Fruit fly (Drosophila melanogaster) whole organism, embryonic: ENCODE results near the gene CG14005.

Source experiments
- BEAF-32 ChIP-seq: fragments of 200-800 bp; sonication (Bioruptor generic); optimal IDR thresholded peaks from 3 replicates; lab custom pipeline; 2017; ENCODE audit warnings: missing biosample characterization, missing genetic modification characterization, mild to moderate bottlenecking, moderate library complexity, missing genetic modification reagents
- CG10321 ChIP-seq: fragments of 200-800 bp; sonication (Bioruptor generic); IDR thresholded peaks from 2 replicates; pipeline ENCODE4 v1.3.6; 2022; ENCODE audit warnings: missing biosample characterization, missing genetic modification characterization
- CG10431 ChIP-seq: fragments of 200-800 bp; sonication (Bioruptor generic); optimal IDR thresholded peaks from 3 replicates; lab custom pipeline; 2018; ENCODE audit warnings: missing biosample characterization, mild to moderate bottlenecking, missing genetic modification characterization
- CG11456 ChIP-seq: fragments of 200-800 bp; sonication (Bioruptor generic); IDR thresholded peaks from 3 replicates; pipeline ENCODE4 v1.3.6; 2022; ENCODE audit warnings: missing biosample characterization, missing genetic modification characterization
- CG1233 ChIP-seq: fragments of 200-800 bp; sonication (Bioruptor generic); optimal IDR thresholded peaks from 4 replicates; lab custom pipeline; 2018; ENCODE audit warnings: missing biosample characterization, mild to moderate bottlenecking, missing genetic modification characterization
- CG12942 ChIP-seq: fragments of 200-800 bp; sonication (Bioruptor generic); optimal IDR thresholded peaks from 3 replicates; lab custom pipeline; 2016; ENCODE audit warnings: missing biosample characterization, missing genetic modification characterization
- CG14014 ChIP-seq: fragments of 200-800 bp; sonication (Bioruptor generic); IDR thresholded peaks from 2 replicates; pipeline ENCODE4 v1.3.6; 2022; ENCODE audit warnings: missing biosample characterization, missing genetic modification characterization
- CG2120 ChIP-seq: fragments of 200-800 bp; sonication (Bioruptor generic); optimal IDR thresholded peaks from 3 replicates; lab custom pipeline; 2016; ENCODE audit warnings: missing biosample characterization, missing genetic modification characterization
- CG30020 ChIP-seq: fragments of 200-800 bp; optimal IDR thresholded peaks from 2 replicates; lab custom pipeline; 2019; ENCODE audit warnings: missing biosample characterization, mild to moderate bottlenecking, missing genetic modification characterization, moderate library complexity
- CG3065 ChIP-seq: fragments of 200-800 bp; sonication (Bioruptor generic); optimal IDR thresholded peaks from 2 replicates; lab custom pipeline; 2016; ENCODE audit warnings: missing biosample characterization, missing genetic modification characterization
- CG31441 ChIP-seq: fragments of 200-800 bp; sonication (Bioruptor generic); IDR thresholded peaks from 2 replicates; pipeline ENCODE4 v1.3.6; 2022; ENCODE audit warnings: missing biosample characterization, missing genetic modification characterization
- CG3995 ChIP-seq: fragments of 200-800 bp; sonication (Bioruptor generic); optimal IDR thresholded peaks from 3 replicates; lab custom pipeline; 2016; ENCODE audit warnings: missing biosample characterization, missing genetic modification characterization
- CG7786 ChIP-seq: fragments of 200-800 bp; sonication (Bioruptor generic); optimal IDR thresholded peaks from 2 replicates; lab custom pipeline; 2016; ENCODE audit warnings: missing biosample characterization, missing genetic modification characterization
- CG9817 ChIP-seq: fragments of 200-800 bp; sonication (Bioruptor generic); optimal IDR thresholded peaks from 2 replicates; lab custom pipeline; 2018; ENCODE audit warnings: missing biosample characterization, mild to moderate bottlenecking, missing genetic modification characterization, moderate library complexity
- Chrac-16 ChIP-seq: fragments of 200-800 bp; sonication (Bioruptor generic); optimal IDR thresholded peaks from 3 replicates; lab custom pipeline; 2016; ENCODE audit warnings: missing biosample characterization, missing genetic modification characterization
- D19B ChIP-seq: fragments of 200-800 bp; sonication (Bioruptor generic); optimal IDR thresholded peaks from 2 replicates; lab custom pipeline; 2017; ENCODE audit warnings: missing biosample characterization, mild to moderate bottlenecking, missing genetic modification characterization
- Dad ChIP-seq: fragments of 200-800 bp; sonication (Bioruptor generic); optimal IDR thresholded peaks from 3 replicates; lab custom pipeline; 2016; ENCODE audit warnings: missing biosample characterization, missing genetic modification characterization
- Dip2 ChIP-seq: fragments of 200-800 bp; sonication (Bioruptor generic); IDR thresholded peaks from 2 replicates; pipeline ENCODE4 v1.3.6; 2022; ENCODE audit warnings: missing biosample characterization, missing genetic modification characterization
- GATAe ChIP-seq: fragments of 200-800 bp; sonication (Bioruptor generic); conservative IDR thresholded peaks from 2 replicates; pipeline ENCODE4 v1.3.6; 2022; ENCODE audit warnings: missing biosample characterization, missing genetic modification characterization
- Lhr ChIP-seq: fragments of 200-800 bp; sonication (Bioruptor generic); optimal IDR thresholded peaks from 3 replicates; lab custom pipeline; 2017; ENCODE audit warnings: mild to moderate bottlenecking, missing biosample characterization, missing genetic modification reagents, missing genetic modification characterization
- NC2β ChIP-seq: fragments of 200-800 bp; sonication (Bioruptor generic); optimal IDR thresholded peaks from 2 replicates; lab custom pipeline; 2016; ENCODE audit warnings: missing biosample characterization, missing genetic modification characterization
- Oaz ChIP-seq: fragments of 200-800 bp; sonication (Bioruptor generic); IDR thresholded peaks from 2 replicates; pipeline ENCODE4 v1.3.6; 2022; ENCODE audit warnings: missing biosample characterization, missing genetic modification characterization
- Ptx1 ChIP-seq: fragments of 200-800 bp; sonication (Bioruptor generic); IDR thresholded peaks from 2 replicates; pipeline ENCODE4 v1.3.6; 2022; ENCODE audit warnings: missing biosample characterization, missing genetic modification characterization
- ap ChIP-seq: fragments of 200-800 bp; sonication (Bioruptor generic); IDR thresholded peaks from 2 replicates; pipeline ENCODE4 v1.3.6; 2022; ENCODE audit warnings: missing biosample characterization, missing genetic modification characterization
- bowl ChIP-seq: fragments of 200-800 bp; sonication (Bioruptor generic); IDR thresholded peaks from 2 replicates; pipeline ENCODE4 v1.3.6; 2022; ENCODE audit warnings: missing biosample characterization, missing genetic modification characterization
- chinmo ChIP-seq: fragments of 200-800 bp; sonication (Bioruptor generic); IDR thresholded peaks from 4 replicates; pipeline ENCODE4 v1.3.6; 2022; ENCODE audit warnings: missing biosample characterization, missing genetic modification characterization; ENCODE audit not compliant: partially characterized antibody
- ftz-f1 ChIP-seq: fragments of 200-800 bp; sonication (Bioruptor generic); optimal IDR thresholded peaks from 2 replicates; lab custom pipeline; 2016; ENCODE audit warnings: missing biosample characterization, missing genetic modification characterization
- gem ChIP-seq: fragments of 200-800 bp; sonication (Bioruptor generic); optimal IDR thresholded peaks from 2 replicates; lab custom pipeline; 2019; ENCODE audit warnings: missing biosample characterization, mild to moderate bottlenecking, missing genetic modification characterization, moderate library complexity
- her ChIP-seq: fragments of 200-800 bp; sonication (Bioruptor generic); optimal IDR thresholded peaks from 2 replicates; lab custom pipeline; 2016; ENCODE audit warnings: missing biosample characterization, missing genetic modification characterization
- hth ChIP-seq: fragments of >200 bp; optimal IDR thresholded peaks from 2 replicates; lab custom pipeline; 2017; ENCODE audit warnings: inconsistent platforms
- inv ChIP-seq: fragments of 200-800 bp; sonication (Bioruptor generic); IDR thresholded peaks from 2 replicates; pipeline ENCODE4 v1.3.6; 2022; ENCODE audit warnings: missing biosample characterization, missing genetic modification characterization; ENCODE audit not compliant: partially characterized antibody
- jigr1 ChIP-seq: fragments of 200-800 bp; sonication (Bioruptor generic); IDR thresholded peaks from 3 replicates; pipeline ENCODE4 v1.3.6; 2022; ENCODE audit warnings: missing biosample characterization, missing genetic modification characterization
- lab ChIP-seq: fragments of 200-800 bp; sonication (Bioruptor generic); optimal IDR thresholded peaks from 3 replicates; lab custom pipeline; 2017; ENCODE audit warnings: missing biosample characterization, missing genetic modification characterization, mild to moderate bottlenecking, moderate library complexity, missing genetic modification reagents
- org-1 ChIP-seq: fragments of 200-800 bp; sonication (Bioruptor generic); optimal IDR thresholded peaks from 2 replicates; lab custom pipeline; 2017; ENCODE audit warnings: missing biosample characterization, missing genetic modification characterization
- pita ChIP-seq: fragments of 200-800 bp; sonication (Bioruptor generic); optimal IDR thresholded peaks from 2 replicates; lab custom pipeline; 2017; ENCODE audit warnings: missing biosample characterization, mild to moderate bottlenecking, missing genetic modification characterization
- pum ChIP-seq: fragments of 200-800 bp; sonication (Bioruptor generic); optimal IDR thresholded peaks from 2 replicates; lab custom pipeline; 2016; ENCODE audit warnings: missing biosample characterization, missing genetic modification characterization
- ranshi ChIP-seq: fragments of 200-800 bp; sonication (Bioruptor generic); IDR thresholded peaks from 2 replicates; pipeline ENCODE4 v1.3.6; 2022; ENCODE audit warnings: missing biosample characterization, missing genetic modification characterization
- repo ChIP-seq: fragments of 200-800 bp; sonication (Bioruptor generic); optimal IDR thresholded peaks from 2 replicates; lab custom pipeline; 2016; ENCODE audit warnings: missing biosample characterization, missing genetic modification characterization
- sc ChIP-seq, 3 experiments: fragments of >200 bp in 2 of 3; fragments of 200-800 bp in 1 of 3; sonication (Bioruptor generic) in 1 of 3; optimal IDR thresholded peaks; 2 replicates in 2 of 3; 3 replicates in 1 of 3; lab custom pipeline; 2017; ENCODE audit warnings: mild to moderate bottlenecking in 1 of 3, missing biosample characterization in 1 of 3, missing genetic modification characterization in 1 of 3, missing genetic modification reagents in 1 of 3
- sens ChIP-seq: fragments of 200-800 bp; sonication (Bioruptor generic); peaks from one replicate; lab custom pipeline; 2016; ENCODE audit warnings: missing biosample characterization, missing genetic modification characterization
- sna ChIP-seq: fragments of 200-800 bp; sonication (Bioruptor generic); IDR thresholded peaks from 2 replicates; pipeline ENCODE4 v1.3.6; 2022; ENCODE audit warnings: missing biosample characterization, missing genetic modification characterization; ENCODE audit not compliant: partially characterized antibody
- sr ChIP-seq: fragments of 200-800 bp; sonication (Bioruptor generic); IDR thresholded peaks from 3 replicates; pipeline ENCODE4 v1.3.6; 2022; ENCODE audit warnings: missing biosample characterization, missing genetic modification characterization
- tin ChIP-seq: fragments of 200-800 bp; sonication (Bioruptor generic); optimal IDR thresholded peaks from 3 replicates; lab custom pipeline; 2016; ENCODE audit warnings: missing biosample characterization, missing genetic modification characterization
- twi ChIP-seq: fragments of 200-800 bp; optimal IDR thresholded peaks from 2 replicates; lab custom pipeline; 2019; ENCODE audit warnings: missing biosample characterization, mild to moderate bottlenecking, missing genetic modification characterization, moderate library complexity
- unc-4 ChIP-seq: fragments of 200-800 bp; sonication (Bioruptor generic); IDR thresholded peaks from 2 replicates; pipeline ENCODE4 v1.3.6; 2022; ENCODE audit warnings: missing biosample characterization, missing genetic modification characterization; ENCODE audit not compliant: partially characterized antibody

The CG14005 gene

dm6 chr2L:5800388-5800748 lies 1.4 kb downstream of the CG14005 start (continued):
- TF ChIP-seq Lhr (peak; percentile 64), CG3065 (GFP tag; lab: Kevin White, UChicago) (no peak), CG31441 (GFP tag; lab: Robert Waterston, UW) (0 out of 2 replicates have a peak, but pooled peaks have one; percentile 0), Dip2 (GFP tag; lab: Robert Waterston, UW) (no peak), pita (GFP tag; lab: Kevin White, UChicago) (peak; percentile 46), CG10431 (GFP tag; lab: Kevin White, UChicago) (no peak), bowl (no peak), CG14014 (0 out of 2 replicates have a peak, but pooled peaks have one; percentile 2), sna (no peak), NC2β (GFP tag; lab: Kevin White, UChicago) (no peak), CG12942 (GFP tag; lab: Kevin White, UChicago) (no peak), D19B (GFP tag; lab: Kevin White, UChicago) (no peak), repo (GFP tag; lab: Kevin White, UChicago) (no peak), CG30020 (tag; lab: Kevin White, UChicago) (peak; percentile 61), her (GFP tag; lab: Kevin White, UChicago) (no peak), CG3995 (GFP tag; lab: Kevin White, UChicago) (no peak), org-1 (GFP tag; lab: Kevin White, UChicago) (no peak), jigr1 (GFP tag; lab: Robert Waterston, UW) (no peak), CG1233 (GFP tag; lab: Kevin White, UChicago) (no peak), unc-4 (GFP tag; lab: Robert Waterston, UW) (no peak), lab (no peak), CG9817 (tag; lab: Kevin White, UChicago) (peak; percentile 5), CG11456 (GFP tag; lab: Robert Waterston, UW) (no peak), CG10321 (no peak), ranshi (0 out of 2 replicates have a peak, but pooled peaks have one; percentile 2), CG7786 (GFP tag; lab: Kevin White, UChicago) (no peak), GATAe (GFP tag; lab: Robert Waterston, UW) (no peak), chinmo (GFP tag; lab: Robert Waterston, UW) (no peak), Oaz (no peak), sr (GFP tag; lab: Robert Waterston, UW) (no peak), hth (lab: Kevin White, UChicago) (no peak), inv (GFP tag; lab: Robert Waterston, UW) (no peak), ftz-f1 (no peak), Chrac-16 (peak; percentile 13), gem (tag; lab: Kevin White, UChicago) (peak; percentile 49), pum (no peak), tin (GFP tag; lab: Kevin White, UChicago) (no peak), Ptx1 (GFP tag; lab: Robert Waterston, UW) (peak; percentile 26; the same call in 1 of the 2 replicates), sens (GFP tag; lab: Kevin White, UChicago) (no peak), twi (tag; lab: Kevin White, UChicago) (no peak), sc (optimal IDR thresholded peaks at IDR 0.05; lab: Kevin White, UChicago) (no peak), sc (GFP tag; optimal IDR thresholded peaks at IDR 0.05; lab: Kevin White, UChicago) (no peak), CG2120 (GFP tag; lab: Kevin White, UChicago) (no peak), BEAF-32 (GFP tag; lab: Kevin White, UChicago) (peak; percentile 10), ap (GFP tag; lab: Robert Waterston, UW) (no peak), Dad (GFP tag; lab: Kevin White, UChicago) (no peak)
